Fruit fly (Drosophila melanogaster) whole organism, wandering third instar larva: Measurements from ENCODE around the gene CG11889.

ENCODE experiments used
- Abd-B ChIP-seq: fragments of >200 bp; optimal IDR thresholded peaks from 2 replicates; lab custom pipeline; 2017; ENCODE audit warnings: missing biosample characterization, missing genetic modification characterization
- CG32264 ChIP-seq: fragments of 200-800 bp; sonication (Bioruptor generic); optimal IDR thresholded peaks from 2 replicates; lab custom pipeline; 2016; ENCODE audit warnings: missing biosample characterization, missing genetic modification characterization
- CG9705 ChIP-seq: fragments of 200-800 bp; sonication (Bioruptor generic); optimal IDR thresholded peaks from 2 replicates; lab custom pipeline; 2018; ENCODE audit warnings: missing biosample characterization, mild to moderate bottlenecking, missing genetic modification characterization
- CrebA ChIP-seq: fragments of 200-800 bp; sonication (Bioruptor generic); optimal IDR thresholded peaks from 2 replicates; lab custom pipeline; 2016; ENCODE audit warnings: missing biosample characterization, mild to moderate bottlenecking, missing genetic modification characterization, borderline replicate concordance
- Dfd ChIP-seq: fragments of >200 bp; optimal IDR thresholded peaks from 2 replicates; lab custom pipeline; 2017; ENCODE audit warnings: missing biosample characterization, missing genetic modification characterization
- Dif ChIP-seq: fragments of 200-275, 200-300 bp; sonication (Bioruptor generic); optimal IDR thresholded peaks from 2 replicates; lab custom pipeline; 2018; ENCODE audit warnings: missing biosample characterization, missing genetic modification characterization; ENCODE audit not compliant: partially characterized antibody
- HLH106 ChIP-seq: fragments of 200-800 bp; optimal IDR thresholded peaks from 3 replicates; lab custom pipeline; 2019; ENCODE audit warnings: missing biosample characterization, mild to moderate bottlenecking, missing genetic modification characterization, moderate library complexity
- Hnf4 ChIP-seq: fragments of 200-800 bp; sonication (Bioruptor generic); optimal IDR thresholded peaks from 2 replicates; lab custom pipeline; 2016; ENCODE audit warnings: missing biosample characterization, mild to moderate bottlenecking, missing genetic modification characterization
- Hr78 ChIP-seq: fragments of >200 bp; optimal IDR thresholded peaks from 2 replicates; lab custom pipeline; 2017; ENCODE audit warnings: missing biosample characterization, missing genetic modification characterization
- Hr83 ChIP-seq: fragments of 200-300 bp; sonication (Bioruptor generic); optimal IDR thresholded peaks from 2 replicates; lab custom pipeline; 2016; ENCODE audit warnings: missing biosample characterization, mild to moderate bottlenecking, missing genetic modification characterization, moderate library complexity; ENCODE audit not compliant: poor library complexity, severe bottlenecking
- Jra ChIP-seq: sonication (Bioruptor generic); optimal IDR thresholded peaks from 2 replicates; lab custom pipeline; 2016; ENCODE audit warnings: missing biosample characterization, missing genetic modification characterization
- Mio ChIP-seq: sonication (Bioruptor generic); optimal IDR thresholded peaks from 2 replicates; lab custom pipeline; 2016; ENCODE audit warnings: missing biosample characterization, missing genetic modification characterization
- Myc ChIP-seq: fragments of >200 bp; optimal IDR thresholded peaks from 2 replicates; lab custom pipeline; 2017
- N ChIP-seq: fragments of >200 bp; optimal IDR thresholded peaks from 2 replicates; lab custom pipeline; 2018; ENCODE audit warnings: missing biosample characterization, missing external identifiers, missing genetic modification characterization
- OdsH ChIP-seq: fragments of 200-800 bp; sonication (Bioruptor generic); optimal IDR thresholded peaks from 2 replicates; lab custom pipeline; 2016; ENCODE audit warnings: missing biosample characterization, mild to moderate bottlenecking, missing genetic modification characterization
- Rel ChIP-seq, 2 experiments: fragments of 200-800 bp; sonication (Bioruptor generic) in 1 of 2; optimal IDR thresholded peaks; 2 replicates in 1 of 2; 3 replicates in 1 of 2; lab custom pipeline; 2016 to 2019; ENCODE audit warnings: mild to moderate bottlenecking in 2 of 2, missing biosample characterization in 2 of 2, missing genetic modification characterization in 2 of 2, moderate library complexity in 1 of 2
- Sp1 ChIP-seq: fragments of 200-800 bp; sonication (Bioruptor generic); optimal IDR thresholded peaks from 3 replicates; lab custom pipeline; 2019; ENCODE audit warnings: missing biosample characterization, mild to moderate bottlenecking, missing genetic modification characterization, moderate library complexity
- Vsx2 ChIP-seq: fragments of 200-300, 225-300 bp; sonication (Bioruptor generic); optimal IDR thresholded peaks from 2 replicates; lab custom pipeline; 2018; ENCODE audit warnings: missing biosample characterization, missing genetic modification characterization; ENCODE audit not compliant: partially characterized antibody
- br ChIP-seq: fragments of 200-800 bp; sonication (Bioruptor generic); optimal IDR thresholded peaks from 2 replicates; lab custom pipeline; 2016; ENCODE audit warnings: missing biosample characterization, missing genetic modification characterization
- brk ChIP-seq: fragments of 200-800 bp; sonication (Bioruptor generic); optimal IDR thresholded peaks from 2 replicates; lab custom pipeline; 2016; ENCODE audit warnings: missing biosample characterization, mild to moderate bottlenecking, missing genetic modification characterization
- dl ChIP-seq, 2 experiments: fragments of 175-275, 200-275 bp in 1 of 2; fragments of 200-275 bp in 1 of 2; sonication (Bioruptor generic); optimal IDR thresholded peaks; lab custom pipeline; 2018; ENCODE audit warnings: mild to moderate bottlenecking in 2 of 2, missing biosample characterization in 2 of 2, missing genetic modification characterization in 2 of 2, moderate library complexity in 2 of 2; ENCODE audit not compliant: partially characterized antibody in 2 of 2, insufficient read depth in 1 of 2
- dmrt93B ChIP-seq: fragments of 200-800 bp; sonication (Bioruptor generic); optimal IDR thresholded peaks from 2 replicates; lab custom pipeline; 2018; ENCODE audit warnings: missing biosample characterization, mild to moderate bottlenecking, missing genetic modification characterization
- dsf ChIP-seq: sonication (Bioruptor generic); optimal IDR thresholded peaks from 2 replicates; lab custom pipeline; 2016; ENCODE audit warnings: missing biosample characterization, missing genetic modification characterization, borderline replicate concordance
- foxo ChIP-seq, 2 experiments: fragments of 200-800 bp; sonication (Bioruptor generic); optimal IDR thresholded peaks; 2 replicates in 1 of 2; 3 replicates in 1 of 2; lab custom pipeline; 2016 to 2017; ENCODE audit warnings: missing biosample characterization in 2 of 2, missing genetic modification characterization in 2 of 2
- fru ChIP-seq: fragments of 200-800 bp; sonication (Bioruptor generic); optimal IDR thresholded peaks from 3 replicates; lab custom pipeline; 2016; ENCODE audit warnings: missing biosample characterization, mild to moderate bottlenecking, missing genetic modification characterization
- h ChIP-seq: fragments of 200-800 bp; sonication (Bioruptor generic); optimal IDR thresholded peaks from 3 replicates; lab custom pipeline; 2016; ENCODE audit warnings: missing biosample characterization, mild to moderate bottlenecking, missing genetic modification characterization
- lola ChIP-seq: fragments of >200 bp; optimal IDR thresholded peaks from 2 replicates; lab custom pipeline; 2017; ENCODE audit warnings: missing biosample characterization, missing genetic modification characterization
- pan ChIP-seq: fragments of >200 bp; optimal IDR thresholded peaks from 2 replicates; lab custom pipeline; 2017
- psq ChIP-seq: fragments of 200-800 bp; sonication (Bioruptor generic); optimal IDR thresholded peaks from 3 replicates; lab custom pipeline; 2017; ENCODE audit warnings: missing biosample characterization, mild to moderate bottlenecking, missing genetic modification characterization, moderate library complexity
- rgr ChIP-seq: fragments of 200-800 bp; sonication (Bioruptor generic); optimal IDR thresholded peaks from 3 replicates; lab custom pipeline; 2016; ENCODE audit warnings: missing biosample characterization, mild to moderate bottlenecking, missing genetic modification characterization
- sage ChIP-seq: fragments of 200-800 bp; sonication (Bioruptor generic); optimal IDR thresholded peaks from 2 replicates; lab custom pipeline; 2016; ENCODE audit warnings: missing biosample characterization, mild to moderate bottlenecking, missing genetic modification characterization
- sv ChIP-seq: fragments of 200-800 bp; sonication (Bioruptor generic); optimal IDR thresholded peaks from 3 replicates; lab custom pipeline; 2016; ENCODE audit warnings: missing biosample characterization, missing genetic modification characterization
- woc ChIP-seq: sonication (Bioruptor generic); optimal IDR thresholded peaks from 2 replicates; lab custom pipeline; 2016; ENCODE audit warnings: missing biosample characterization, mild to moderate bottlenecking, missing genetic modification characterization

Gene CG11889

DNA sequence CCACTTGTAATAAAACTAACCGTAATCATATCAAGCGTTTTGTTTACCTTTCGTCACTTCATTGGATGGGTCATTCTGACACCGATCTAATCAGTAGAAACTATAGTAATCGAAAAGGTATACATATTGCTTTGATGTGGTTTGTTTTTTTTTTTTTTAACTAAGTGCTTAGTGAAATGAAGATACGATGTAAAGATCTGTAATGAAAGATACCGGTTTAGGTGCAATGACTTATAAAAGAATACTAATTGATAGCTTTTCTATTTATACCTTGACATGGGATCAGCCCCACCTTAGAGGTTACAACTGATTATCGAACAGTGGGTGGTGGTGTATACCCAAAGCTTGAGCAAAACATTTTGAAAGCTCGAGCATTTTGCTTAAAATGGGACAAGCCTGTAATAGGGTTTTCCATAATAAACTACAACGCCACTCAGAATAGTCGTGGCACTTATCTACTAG lies 13.2 kb downstream of the CG11889 start, which contains the start of gene CG31300:
TSS of gene CG31300 (plus strand) at position 412 of the 462 bp plus-strand sequence.
- no peak for TF ChIP-seq pan (lab: Kevin White, UChicago)
- no peak for TF ChIP-seq dsf (GFP tag; lab: Kevin White, UChicago)
- TF ChIP-seq foxo (GFP tag; optimal IDR thresholded peaks at IDR 0.05; lab: Kevin White, UChicago): no peak
- TF ChIP-seq N: no peak

DNA sequence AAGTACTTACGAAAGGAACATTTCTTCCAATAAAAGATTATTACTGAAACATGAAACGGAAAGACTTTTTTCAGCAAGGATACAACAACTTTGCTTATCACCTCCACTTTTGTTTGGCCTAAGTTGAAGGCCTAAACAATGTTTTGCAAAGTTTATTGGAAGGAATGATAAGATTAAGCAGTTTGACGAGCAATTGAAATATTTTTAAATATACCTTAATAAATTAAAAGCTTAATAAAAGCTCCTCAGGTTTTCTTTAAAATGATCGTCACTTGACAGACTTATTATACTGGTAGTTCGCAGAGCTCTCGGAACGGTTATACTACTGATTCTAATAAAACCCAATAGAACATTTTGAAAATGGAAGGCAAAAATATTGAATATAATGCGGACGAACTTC lies 15.2 kb downstream of the CG11889 start, which contains the start of gene CG31104:
TSS of gene CG31104 (plus strand) at position 301 of the 400 bp plus-strand sequence.
- no peak for TF ChIP-seq CG9705
- TF ChIP-seq lola: no peak
- no peak for TF ChIP-seq Jra (GFP tag; lab: Kevin White, UChicago)

DNA sequence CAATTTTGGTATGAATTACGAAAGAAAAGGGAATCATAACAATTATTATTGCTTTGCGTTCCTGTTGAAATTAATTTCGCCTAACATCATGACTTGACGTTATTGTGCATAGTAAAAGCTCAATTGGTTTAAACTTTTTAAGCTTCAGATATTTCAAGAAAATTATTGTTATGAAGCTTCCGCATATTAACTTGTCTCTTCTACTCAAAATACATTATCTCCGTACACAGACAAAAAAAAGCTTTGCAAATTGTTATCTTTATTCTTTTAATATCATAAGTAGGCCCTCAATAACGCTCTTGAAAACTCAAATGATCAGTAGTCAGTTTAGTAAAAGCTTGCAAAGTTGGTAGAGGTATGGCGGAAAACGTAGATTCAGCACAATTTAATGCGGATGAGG lies 17.1 kb downstream of the CG11889 start, which contains the start of gene CG13658:
TSS of gene CG13658 (plus strand) at position 347 of the 400 bp plus-strand sequence.
- TF ChIP-seq Hr78 (GFP tag; lab: Kevin White, UChicago): no peak
- no peak for TF ChIP-seq HLH106 (tag; lab: Kevin White, UChicago)
- no peak for TF ChIP-seq br
- no peak for TF ChIP-seq Sp1 (GFP tag; lab: Kevin White, UChicago)
- no peak for TF ChIP-seq N
- no peak for TF ChIP-seq Rel (GFP tag; optimal IDR thresholded peaks at IDR 0.05; lab: Kevin White, UChicago)
- no peak for TF ChIP-seq Rel (tag; optimal IDR thresholded peaks at IDR 0.05; lab: Kevin White, UChicago)
- TF ChIP-seq Hnf4 (GFP tag; lab: Kevin White, UChicago): no peak
- no peak for TF ChIP-seq h (GFP tag; lab: Kevin White, UChicago)
- TF ChIP-seq woc (GFP tag; lab: Kevin White, UChicago): no peak
- TF ChIP-seq Abd-B (GFP tag; lab: Kevin White, UChicago): no peak
- no peak for TF ChIP-seq Dfd (GFP tag; lab: Kevin White, UChicago)
- no peak for TF ChIP-seq pan (lab: Kevin White, UChicago)
- no peak for TF ChIP-seq psq
- no peak for TF ChIP-seq Myc
- TF ChIP-seq dmrt93B: no peak
- no peak for TF ChIP-seq sv (GFP tag; lab: Kevin White, UChicago)
- no peak for TF ChIP-seq CG32264 (GFP tag; lab: Kevin White, UChicago)
- TF ChIP-seq dsf (GFP tag; lab: Kevin White, UChicago): no peak
- TF ChIP-seq Mio: no peak
- TF ChIP-seq, all 38 proteins: peak for 0

DNA sequence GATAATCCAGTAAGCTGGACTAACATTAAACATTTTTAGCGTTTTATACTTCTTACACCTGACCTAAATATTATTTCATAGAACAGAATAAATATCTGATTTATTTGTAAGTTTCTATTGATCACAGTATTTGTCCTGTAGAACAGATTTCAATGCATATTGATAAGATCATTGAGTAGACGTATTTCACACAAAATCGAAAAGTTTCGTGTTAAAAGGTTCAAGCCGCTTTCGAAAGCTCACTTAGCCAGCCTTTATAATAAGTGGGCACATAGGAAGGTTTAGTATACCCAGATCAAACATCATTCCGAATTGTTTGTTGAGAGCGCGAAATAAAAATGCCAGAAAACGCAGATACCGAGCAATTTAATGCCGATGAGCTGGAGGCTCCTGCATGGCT lies 19.6 kb downstream of the CG11889 start, which contains the start of gene CG11893:
TSS of gene CG11893 (plus strand) at position 301 of the 400 bp plus-strand sequence.
- no peak for TF ChIP-seq Jra (GFP tag; lab: Kevin White, UChicago)
- TF ChIP-seq Myc: no peak
- no peak for TF ChIP-seq woc (GFP tag; lab: Kevin White, UChicago)
- no peak for TF ChIP-seq brk (GFP tag; lab: Kevin White, UChicago)
- TF ChIP-seq OdsH (GFP tag; lab: Kevin White, UChicago): no peak
- TF ChIP-seq pan (lab: Kevin White, UChicago): no peak
- no peak for TF ChIP-seq dmrt93B
- TF ChIP-seq Dif (GFP tag; lab: Kevin White, UChicago): no peak
- no peak for TF ChIP-seq Vsx2 (GFP tag; lab: Kevin White, UChicago)
- no peak for TF ChIP-seq sv (GFP tag; lab: Kevin White, UChicago)
- no peak for TF ChIP-seq dsf (GFP tag; lab: Kevin White, UChicago)
- no peak for TF ChIP-seq N
- TF ChIP-seq Hnf4 (GFP tag; lab: Kevin White, UChicago): no peak
- no peak for TF ChIP-seq HLH106 (tag; lab: Kevin White, UChicago)
- no peak for TF ChIP-seq Abd-B (GFP tag; lab: Kevin White, UChicago)
- TF ChIP-seq dl (GFP tag; optimal IDR thresholded peaks at IDR 0.05; lab: Kevin White, UChicago; ENCODE audit: insufficient read depth in 1 of 2, partially characterized antibody in 2 of 2): no peak
- TF ChIP-seq sage (GFP tag; lab: Kevin White, UChicago): no peak
- no peak for TF ChIP-seq psq
- TF ChIP-seq CG9705: no peak
- no peak for TF ChIP-seq Hr83 (GFP tag; lab: Kevin White, UChicago)

DNA sequence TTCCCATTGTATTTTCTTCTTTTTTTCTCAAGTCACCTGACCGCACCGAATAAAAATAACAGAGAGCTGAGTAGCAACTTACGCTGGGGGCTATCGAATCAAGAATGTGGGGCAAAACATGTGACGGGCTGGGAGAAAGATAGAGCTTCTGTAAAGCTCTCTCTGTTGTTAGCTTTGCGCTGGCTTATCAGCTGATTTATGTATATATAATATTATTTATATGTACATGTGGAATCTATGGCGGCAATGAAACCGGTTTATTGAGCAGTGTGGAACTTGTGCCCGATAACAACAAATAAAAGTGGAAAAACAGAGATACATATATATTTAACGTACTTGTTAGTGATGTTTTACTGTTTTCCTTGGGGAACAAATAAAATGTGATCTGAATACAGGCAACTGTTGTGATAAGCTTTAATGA lies 22.9 kb downstream of the CG11889 start, which contains the start of gene CG31098:
TSS of gene CG31098 (minus strand) at position 114 of the 421 bp plus-strand sequence.
- peak; percentile 67 for TF ChIP-seq sage (GFP tag; lab: Kevin White, UChicago)
- peak; percentile 74 for TF ChIP-seq brk (GFP tag; lab: Kevin White, UChicago)
- TF ChIP-seq dmrt93B: no peak
- peak; percentile 21 for TF ChIP-seq rgr
- peak; percentile 93 for TF ChIP-seq CrebA (GFP tag; lab: Kevin White, UChicago)
- TF ChIP-seq CG9705: no peak
- no peak for TF ChIP-seq fru
- TF ChIP-seq Rel (GFP tag; optimal IDR thresholded peaks at IDR 0.05; lab: Kevin White, UChicago): peak; percentile 85
- no peak for TF ChIP-seq Rel (tag; optimal IDR thresholded peaks at IDR 0.05; lab: Kevin White, UChicago)
- peak; percentile 16 for TF ChIP-seq OdsH (GFP tag; lab: Kevin White, UChicago)
- peak; percentile 64 for TF ChIP-seq h (GFP tag; lab: Kevin White, UChicago)
